Worm (Caenorhabditis elegans): Measurements from ENCODE around the gene gly-14.

Gene gly-14

DNA sequence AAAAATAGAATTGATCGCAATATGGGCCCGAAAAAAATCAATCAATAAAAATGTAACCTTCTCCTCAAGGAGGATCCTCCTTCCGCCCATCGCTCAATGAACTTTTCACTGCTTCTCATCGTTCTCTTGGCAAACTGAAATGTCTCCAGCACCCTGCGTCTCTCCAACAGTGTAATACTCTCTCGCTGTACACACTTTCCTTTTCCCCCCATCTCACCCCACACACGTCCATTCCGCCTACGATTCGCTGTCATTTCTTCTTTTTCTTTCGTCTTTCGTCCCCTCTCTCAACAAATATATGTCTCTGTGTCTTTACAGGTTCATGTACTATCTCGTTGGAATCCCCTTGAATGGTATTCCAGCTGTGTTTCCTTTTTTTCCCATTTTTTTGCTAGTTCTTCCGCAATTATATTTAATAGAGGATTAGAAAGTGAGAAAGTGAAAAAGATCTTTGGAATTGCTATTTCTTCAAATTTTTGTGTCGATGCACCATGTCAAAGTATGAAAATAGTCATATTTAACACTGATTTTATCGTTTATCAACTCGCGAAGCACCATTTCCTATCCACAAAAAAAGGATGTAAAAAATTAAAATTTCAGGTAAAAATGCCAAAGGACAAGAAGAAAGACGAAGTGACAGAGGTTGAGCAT is 21.5 kb downstream of the gly-14 start, which contains the start of gene rsu-1 (continued):
- peak; percentile 50 for TF ChIP-seq crh-2 (tag; optimal IDR thresholded peaks at IDR 0.05)

DNA sequence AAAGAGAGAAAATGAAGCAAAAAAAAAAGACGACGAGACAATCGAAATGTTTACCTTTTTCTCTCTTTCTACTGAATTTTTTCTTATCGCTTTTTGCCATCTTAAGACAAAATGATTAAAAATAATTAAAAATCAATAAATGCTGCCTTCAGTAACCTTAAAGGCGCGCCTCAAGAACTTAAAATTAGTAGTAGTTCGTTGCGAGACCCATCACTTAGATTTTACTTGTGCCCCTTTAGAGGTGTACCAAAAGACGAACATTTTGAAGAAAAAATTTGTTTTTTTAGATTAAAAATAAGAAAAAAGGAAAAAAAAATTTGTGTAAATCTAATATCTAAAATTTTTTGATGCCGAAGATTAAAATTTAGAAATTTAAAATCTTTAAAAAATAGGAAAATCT is 22.1 kb downstream of the gly-14 start:
- no peak for TF ChIP-seq zag-1 (tag; optimal IDR thresholded peaks at IDR 0.05)

DNA sequence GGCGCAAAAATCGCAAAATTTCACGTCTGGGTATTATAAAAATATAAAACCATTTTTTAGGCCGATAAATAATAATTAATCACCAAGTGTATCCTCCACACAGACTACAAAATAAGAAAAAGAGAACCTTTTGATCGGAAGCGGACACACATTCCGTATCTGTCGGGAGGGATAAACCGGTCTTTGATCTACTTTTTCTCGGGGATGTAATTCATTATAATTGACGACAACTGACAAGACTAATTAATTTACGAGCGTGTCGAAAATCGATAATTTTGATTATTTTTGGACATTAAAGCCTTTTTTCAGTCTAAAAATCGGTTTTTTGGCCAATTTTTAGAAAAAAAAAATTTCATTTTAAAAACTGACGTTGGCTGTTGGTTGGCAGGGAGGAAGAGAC is 22.6 kb downstream of the gly-14 start:
- TF ChIP-seq unc-62 (GFP tag; optimal IDR thresholded peaks at IDR 0.05) = peak; percentile 1
- TF ChIP-seq nhr-77 (tag; optimal IDR thresholded peaks at IDR 0.05) = no peak
- TF ChIP-seq nhr-21 (tag; optimal IDR thresholded peaks at IDR 0.05) = peak; percentile 22
- TF ChIP-seq sma-3 (GFP tag; optimal IDR thresholded peaks at IDR 0.05) = peak; percentile 7

DNA sequence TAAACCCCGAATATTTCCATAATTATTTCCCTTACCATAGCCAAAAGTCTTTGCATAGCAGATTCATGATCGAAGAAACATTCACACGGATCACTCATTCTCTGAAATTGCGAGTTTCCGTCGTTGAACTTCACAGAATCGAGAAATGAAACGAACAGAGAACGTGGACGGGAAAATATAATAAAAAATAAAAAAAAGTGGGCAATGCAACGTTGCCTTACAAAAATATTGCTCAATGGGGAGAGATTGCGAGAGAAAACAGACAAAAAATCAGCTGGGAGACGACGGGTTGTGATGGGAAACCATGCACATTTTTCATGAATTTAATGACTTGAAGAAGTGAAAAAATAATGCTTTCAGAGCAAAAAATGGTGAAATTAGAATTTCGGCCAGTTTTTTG is 23.4 kb downstream of the gly-14 start, which contains the start of gene smim-14:
Gene smim-14 (minus strand): TSS at position 101 of the 400 bp plus-strand sequence.
- TF ChIP-seq elt-1 (tag; optimal IDR thresholded peaks at IDR 0.05) (no peak), fos-1 (tag; optimal IDR thresholded peaks at IDR 0.05) (peak; percentile 13)

DNA sequence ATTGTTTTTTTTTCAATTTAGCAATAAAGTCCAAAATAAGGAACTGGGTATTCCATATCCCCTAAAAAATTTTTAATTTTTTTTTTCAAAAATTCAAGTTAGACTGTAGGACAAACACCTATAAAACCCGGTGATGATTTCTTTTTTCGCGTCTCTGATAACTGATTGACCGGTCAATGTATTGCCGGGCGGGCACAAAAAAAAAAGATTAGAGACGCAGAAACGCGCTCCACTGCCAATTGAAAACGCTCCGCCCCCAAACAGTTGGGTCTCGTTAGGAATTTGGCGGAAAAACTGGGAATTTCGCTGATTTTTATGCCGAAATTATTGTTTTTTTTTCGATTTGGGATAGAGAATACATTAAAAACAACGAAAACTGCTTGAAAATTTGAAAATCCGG is 24.7 kb downstream of the gly-14 start:
- peak; percentile 39 for TF ChIP-seq fos-1 (tag; optimal IDR thresholded peaks at IDR 0.05)
- no peak for TF ChIP-seq unc-62 (GFP tag; optimal IDR thresholded peaks at IDR 0.05)
- no peak for TF ChIP-seq blmp-1 (tag; optimal IDR thresholded peaks at IDR 0.05; ENCODE audit: insufficient read depth)
- TF ChIP-seq alr-1 (tag; optimal IDR thresholded peaks at IDR 0.05) = no peak
- no peak for TF ChIP-seq nhr-23 (tag; optimal IDR thresholded peaks at IDR 0.05)

DNA sequence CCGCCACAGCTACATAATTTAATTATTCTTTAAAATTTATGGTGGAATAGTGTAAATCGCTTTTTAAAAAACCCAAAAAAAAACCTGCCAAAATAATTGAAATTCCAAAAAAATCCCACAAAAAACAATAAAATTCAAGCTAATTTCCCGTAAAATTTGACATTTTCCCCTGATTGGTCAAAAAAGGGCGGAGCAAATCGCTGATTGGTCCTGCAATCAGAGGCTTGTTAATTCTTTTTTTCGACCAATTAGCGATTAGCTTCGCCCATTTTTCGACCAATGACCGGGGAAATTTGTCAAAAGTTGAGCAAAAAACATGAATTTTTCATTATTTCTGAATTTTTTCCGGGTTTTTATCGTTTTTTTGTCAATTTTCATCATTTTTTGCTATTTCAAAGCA is 26.0 kb downstream of the gly-14 start:
- TF ChIP-seq lsy-2 (tag; optimal IDR thresholded peaks at IDR 0.05) (no peak), snpc-4 (tag; optimal IDR thresholded peaks at IDR 0.05) (no peak), ZK546.5 (tag; optimal IDR thresholded peaks at IDR 0.05) (no peak)

DNA sequence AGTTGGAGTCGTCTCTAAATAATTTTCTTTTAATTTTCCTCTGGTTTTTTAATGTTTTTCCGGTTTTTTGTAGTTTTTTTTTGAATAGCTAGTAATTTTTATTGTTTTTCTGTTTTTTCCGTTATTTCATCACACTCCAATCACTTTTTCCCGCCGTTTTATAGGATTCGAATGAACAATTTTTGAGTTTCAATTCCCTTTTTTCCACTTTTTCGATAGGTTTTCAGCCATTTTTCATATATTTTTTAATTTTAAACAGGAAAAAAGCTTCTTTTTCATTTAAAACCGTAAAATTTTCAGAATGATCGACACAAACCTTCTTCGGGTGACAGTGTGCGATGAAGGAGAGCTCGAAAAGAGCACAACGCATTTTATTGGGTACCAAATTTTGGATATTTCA is 31.6 kb downstream of the gly-14 start, which contains the start of gene pph-6:
Gene pph-6 (plus strand): TSS at position 301 of the 400 bp plus-strand sequence.
- TF ChIP-seq ztf-11 (tag; optimal IDR thresholded peaks at IDR 0.05) (no peak), ceh-16 (tag; optimal IDR thresholded peaks at IDR 0.05) (no peak), dmd-4 (tag; optimal IDR thresholded peaks at IDR 0.05) (no peak), Y55F3AM.14 (GFP tag; optimal IDR thresholded peaks at IDR 0.05) (no peak), peb-1 (tag; optimal IDR thresholded peaks at IDR 0.05) (no peak), unc-55 (GFP tag; optimal IDR thresholded peaks at IDR 0.05) (no peak), R02D3.7 (tag; optimal IDR thresholded peaks at IDR 0.05) (no peak), unc-62 (GFP tag; optimal IDR thresholded peaks at IDR 0.05) (no peak), lin-13 (GFP tag; optimal IDR thresholded peaks at IDR 0.05) (no peak), lsy-2 (tag; optimal IDR thresholded peaks at IDR 0.05) (no peak), lin-39 (tag; optimal IDR thresholded peaks at IDR 0.05) (no peak), ztf-1 (GFP tag; conservative IDR thresholded peaks at IDR 0.05) (no peak), ama-1 (optimal IDR thresholded peaks at IDR 0.05) (no peak), nhr-25 (tag; optimal IDR thresholded peaks at IDR 0.05) (no peak), sma-9 (GFP tag; optimal IDR thresholded peaks at IDR 0.05) (no peak), sma-9 (tag; optimal IDR thresholded peaks at IDR 0.05) (no peak), nhr-21 (tag; optimal IDR thresholded peaks at IDR 0.05) (no peak), unc-39 (tag; optimal IDR thresholded peaks at IDR 0.05) (no peak), elt-1 (tag; optimal IDR thresholded peaks at IDR 0.05) (no peak), nhr-77 (tag; optimal IDR thresholded peaks at IDR 0.05) (no peak)

DNA sequence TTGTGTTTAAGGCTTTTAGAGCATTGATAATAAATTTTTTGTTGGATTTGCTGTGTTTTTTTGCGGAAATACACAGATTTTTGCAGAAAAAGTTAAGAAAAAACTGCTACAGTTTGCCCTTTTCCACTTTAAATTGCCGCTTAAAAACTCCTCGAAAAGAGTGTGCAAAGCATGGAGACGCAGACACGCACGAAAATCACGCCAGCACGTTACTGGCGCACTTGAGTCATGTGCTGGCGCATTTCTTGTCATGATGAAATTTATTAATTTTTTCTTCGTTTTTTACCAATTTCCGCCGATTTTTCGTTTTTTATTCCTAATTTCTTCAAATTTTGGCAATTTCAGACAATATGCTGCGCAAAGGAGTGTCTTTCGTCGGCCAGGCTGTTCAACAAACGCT is 33.0 kb downstream of the gly-14 start, which contains the start of gene C34C12.8:
Gene C34C12.8 (plus strand): TSS at position 346 of the 400 bp plus-strand sequence.
- TF ChIP-seq unc-39 (tag; optimal IDR thresholded peaks at IDR 0.05) (no peak), ztf-11 (tag; optimal IDR thresholded peaks at IDR 0.05) (no peak), ztf-1 (GFP tag; conservative IDR thresholded peaks at IDR 0.05) (0 out of 2 replicates have a peak, but pooled peaks have one; percentile 42), mdl-1 (tag; optimal IDR thresholded peaks at IDR 0.05) (peak in 1 of 2 experiments; percentile 73), nhr-237 (tag; optimal IDR thresholded peaks at IDR 0.05) (peak; percentile 69), sma-3 (GFP tag; optimal IDR thresholded peaks at IDR 0.05) (peak; percentile 95), alr-1 (tag; optimal IDR thresholded peaks at IDR 0.05) (no peak), nhr-23 (tag; optimal IDR thresholded peaks at IDR 0.05) (no peak), F13H6.1 (tag; optimal IDR thresholded peaks at IDR 0.05) (peak; percentile 93), crh-2 (tag; optimal IDR thresholded peaks at IDR 0.05) (peak; percentile 96), Y55F3AM.14 (GFP tag; optimal IDR thresholded peaks at IDR 0.05) (peak; percentile 80), peb-1 (tag; optimal IDR thresholded peaks at IDR 0.05) (no peak), nhr-21 (tag; optimal IDR thresholded peaks at IDR 0.05) (peak; percentile 96), C34F6.9 (tag; optimal IDR thresholded peaks at IDR 0.05) (peak; percentile 97), blmp-1 (tag; optimal IDR thresholded peaks at IDR 0.05; ENCODE audit: insufficient read depth) (peak; percentile 74), lin-39 (tag; optimal IDR thresholded peaks at IDR 0.05) (no peak), nhr-129 (tag; optimal IDR thresholded peaks at IDR 0.05) (peak; percentile 91), ZK546.5 (tag; optimal IDR thresholded peaks at IDR 0.05) (peak; percentile 65), elt-3 (tag; optimal IDR thresholded peaks at IDR 0.05) (no peak), nhr-10 (tag; optimal IDR thresholded peaks at IDR 0.05) (peak; percentile 85), sem-4 (tag; optimal IDR thresholded peaks at IDR 0.05) (peak; percentile 94), fos-1 (tag; optimal IDR thresholded peaks at IDR 0.05) (peak; percentile 70)
